Fruit fly (Drosophila melanogaster) whole organism, embryonic: ENCODE results near the gene SLC5A11.

Experiments used
- Antp ChIP-seq: fragments of 200-800 bp; sonication (Bioruptor generic); optimal IDR thresholded peaks from 3 replicates; lab custom pipeline; 2016; ENCODE audit warnings: missing biosample characterization, missing genetic modification characterization
- Atf6 ChIP-seq: fragments of 200-800 bp; sonication (Bioruptor generic); IDR thresholded peaks from 2 replicates; pipeline ENCODE4 v1.3.6; 2022; ENCODE audit warnings: missing biosample characterization, missing genetic modification characterization
- B-H2 ChIP-seq: fragments of 200-800 bp; sonication (Bioruptor generic); optimal IDR thresholded peaks from 2 replicates; lab custom pipeline; 2018; ENCODE audit warnings: missing biosample characterization, mild to moderate bottlenecking, missing genetic modification characterization
- Bteb2 ChIP-seq: fragments of 200-800 bp; sonication (Bioruptor generic); optimal IDR thresholded peaks from 2 replicates; lab custom pipeline; 2016; ENCODE audit warnings: missing biosample characterization, missing genetic modification characterization
- CG10366 ChIP-seq: fragments of 200-800 bp; sonication (Bioruptor generic); IDR thresholded peaks from 2 replicates; pipeline ENCODE4 v1.3.6; 2022; ENCODE audit warnings: missing biosample characterization, missing genetic modification characterization
- CG10565 ChIP-seq: fragments of 200-800 bp; sonication (Bioruptor generic); optimal IDR thresholded peaks from 3 replicates; lab custom pipeline; 2016; ENCODE audit warnings: missing biosample characterization, mild to moderate bottlenecking, missing genetic modification characterization
- CG11560 ChIP-seq: fragments of 200-800 bp; sonication (Bioruptor generic); IDR thresholded peaks from 3 replicates; pipeline ENCODE4 v1.3.6; 2022; ENCODE audit warnings: missing biosample characterization, missing genetic modification characterization
- CG11696 ChIP-seq: fragments of 200-800 bp; sonication (Bioruptor generic); IDR thresholded peaks from 2 replicates; pipeline ENCODE4 v1.3.6; 2022; ENCODE audit warnings: missing biosample characterization, missing genetic modification characterization
- CG12219 ChIP-seq: fragments of 200-800 bp; sonication (Bioruptor generic); optimal IDR thresholded peaks from 3 replicates; lab custom pipeline; 2018; ENCODE audit warnings: missing biosample characterization, mild to moderate bottlenecking, missing genetic modification characterization
- CG1602 ChIP-seq: fragments of 200-800 bp; sonication (Bioruptor generic); optimal IDR thresholded peaks from 3 replicates; lab custom pipeline; 2016; ENCODE audit warnings: missing biosample characterization, missing genetic modification characterization
- CG17385 ChIP-seq: fragments of 200-800 bp; sonication (Bioruptor generic); optimal IDR thresholded peaks from 3 replicates; lab custom pipeline; 2018; ENCODE audit warnings: missing biosample characterization, mild to moderate bottlenecking, missing genetic modification characterization
- CG17802 ChIP-seq: fragments of 200-800 bp; sonication (Bioruptor generic); optimal IDR thresholded peaks from 2 replicates; lab custom pipeline; 2018; ENCODE audit warnings: missing biosample characterization, mild to moderate bottlenecking, missing genetic modification characterization, moderate library complexity
- CG18011 ChIP-seq: fragments of 200-800 bp; sonication (Bioruptor generic); optimal IDR thresholded peaks from 2 replicates; lab custom pipeline; 2017; ENCODE audit warnings: missing biosample characterization, missing genetic modification characterization, mild to moderate bottlenecking, moderate library complexity, missing genotype
- CG18599 ChIP-seq: fragments of 200-800 bp; sonication (Bioruptor generic); optimal IDR thresholded peaks from 3 replicates; lab custom pipeline; 2017; ENCODE audit warnings: missing biosample characterization, missing genetic modification characterization, mild to moderate bottlenecking, moderate library complexity, missing genetic modification reagents
- CG30020 ChIP-seq: fragments of 200-800 bp; optimal IDR thresholded peaks from 2 replicates; lab custom pipeline; 2019; ENCODE audit warnings: missing biosample characterization, mild to moderate bottlenecking, missing genetic modification characterization, moderate library complexity
- CG31365 ChIP-seq: fragments of 200-800 bp; sonication (Bioruptor generic); optimal IDR thresholded peaks from 2 replicates; lab custom pipeline; 2018; ENCODE audit warnings: missing biosample characterization, mild to moderate bottlenecking, missing genetic modification characterization
- CG31388 ChIP-seq: fragments of 200-800 bp; sonication (Bioruptor generic); optimal IDR thresholded peaks from 2 replicates; lab custom pipeline; 2016; ENCODE audit warnings: missing biosample characterization, missing genetic modification characterization
- CG3281 ChIP-seq: fragments of 200-800 bp; sonication (Bioruptor generic); optimal IDR thresholded peaks from 3 replicates; lab custom pipeline; 2017; ENCODE audit warnings: missing biosample characterization, mild to moderate bottlenecking, missing genetic modification characterization
- CG34376 ChIP-seq: fragments of 200-800 bp; sonication (Bioruptor generic); optimal IDR thresholded peaks from 2 replicates; lab custom pipeline; 2018; ENCODE audit warnings: missing biosample characterization, mild to moderate bottlenecking, missing genetic modification characterization
- CG4424 ChIP-seq: fragments of 200-800 bp; sonication (Bioruptor generic); optimal IDR thresholded peaks from 3 replicates; lab custom pipeline; 2016; ENCODE audit warnings: missing biosample characterization, missing genetic modification characterization
- CG5245 ChIP-seq: fragments of 200-800 bp; sonication (Bioruptor generic); optimal IDR thresholded peaks from 3 replicates; lab custom pipeline; 2016; ENCODE audit warnings: missing biosample characterization, missing genetic modification characterization
- CG6272 ChIP-seq: fragments of 200-800 bp; sonication (Bioruptor generic); IDR thresholded peaks from 2 replicates; pipeline ENCODE4 v1.3.6; 2022; ENCODE audit warnings: missing biosample characterization, missing genetic modification characterization
- CG6813 ChIP-seq: fragments of 200-800 bp; sonication (Bioruptor generic); optimal IDR thresholded peaks from 2 replicates; lab custom pipeline; 2017; ENCODE audit warnings: missing biosample characterization, missing genetic modification characterization, mild to moderate bottlenecking, moderate library complexity, missing genetic modification reagents
- CG6854 ChIP-seq: fragments of 200-800 bp; sonication (Bioruptor generic); optimal IDR thresholded peaks from 3 replicates; lab custom pipeline; 2017; ENCODE audit warnings: missing biosample characterization, mild to moderate bottlenecking, missing genetic modification characterization
- CG7928 ChIP-seq: fragments of 200-800 bp; sonication (Bioruptor generic); optimal IDR thresholded peaks from 2 replicates; lab custom pipeline; 2017; ENCODE audit warnings: missing biosample characterization, mild to moderate bottlenecking, missing genetic modification characterization
- CG9437 ChIP-seq: fragments of 200-800 bp; sonication (Bioruptor generic); optimal IDR thresholded peaks from 2 replicates; lab custom pipeline; 2018; ENCODE audit warnings: missing biosample characterization, mild to moderate bottlenecking, missing genetic modification characterization
- CG9797 ChIP-seq: fragments of 200-800 bp; sonication (Bioruptor generic); optimal IDR thresholded peaks from 3 replicates; lab custom pipeline; 2018; ENCODE audit warnings: missing biosample characterization, mild to moderate bottlenecking, missing genetic modification characterization
- Camta ChIP-seq: fragments of 200-800 bp; sonication (Bioruptor generic); optimal IDR thresholded peaks from 2 replicates; lab custom pipeline; 2016; ENCODE audit warnings: missing biosample characterization, missing genetic modification characterization
- Doc2 ChIP-seq: fragments of 200-800 bp; sonication (Bioruptor generic); IDR thresholded peaks from 2 replicates; pipeline ENCODE4 v1.3.6; 2022; ENCODE audit warnings: missing biosample characterization, missing genetic modification characterization
- Dp ChIP-seq: fragments of 200-800 bp; sonication (Bioruptor generic); optimal IDR thresholded peaks from 2 replicates; lab custom pipeline; 2018; ENCODE audit warnings: missing biosample characterization, mild to moderate bottlenecking, missing genetic modification characterization, moderate library complexity
- Fer1 ChIP-seq: fragments of 200-800 bp; sonication (Bioruptor generic); optimal IDR thresholded peaks from 2 replicates; lab custom pipeline; 2017; ENCODE audit warnings: missing biosample characterization, mild to moderate bottlenecking, missing genetic modification characterization
- HmgZ ChIP-seq: fragments of 200-800 bp; sonication (Bioruptor generic); optimal IDR thresholded peaks from 2 replicates; lab custom pipeline; 2018; ENCODE audit warnings: missing biosample characterization, mild to moderate bottlenecking, missing genetic modification characterization
- Lhr ChIP-seq: fragments of 200-800 bp; sonication (Bioruptor generic); optimal IDR thresholded peaks from 3 replicates; lab custom pipeline; 2017; ENCODE audit warnings: mild to moderate bottlenecking, missing biosample characterization, missing genetic modification reagents, missing genetic modification characterization
- Meics ChIP-seq: fragments of 200-800 bp; sonication (Bioruptor generic); optimal IDR thresholded peaks from 2 replicates; lab custom pipeline; 2017; ENCODE audit warnings: missing biosample characterization, mild to moderate bottlenecking, missing genetic modification characterization
- Mrtf ChIP-seq: fragments of 200-800 bp; sonication (Bioruptor generic); IDR thresholded peaks from 3 replicates; pipeline ENCODE4 v1.3.6; 2022; ENCODE audit warnings: missing biosample characterization, missing genetic modification characterization
- Nf-YA ChIP-seq: fragments of 200-800 bp; sonication (Bioruptor generic); IDR thresholded peaks from 2 replicates; pipeline ENCODE4 v1.3.6; 2022; ENCODE audit warnings: missing biosample characterization, missing genetic modification characterization
- Oaz ChIP-seq: fragments of 200-800 bp; sonication (Bioruptor generic); IDR thresholded peaks from 2 replicates; pipeline ENCODE4 v1.3.6; 2022; ENCODE audit warnings: missing biosample characterization, missing genetic modification characterization
- Ravus ChIP-seq: fragments of 200-800 bp; sonication (Bioruptor generic); IDR thresholded peaks from 2 replicates; pipeline ENCODE4 v1.3.6; 2022; ENCODE audit warnings: missing biosample characterization, missing genetic modification characterization
- Side ChIP-seq: fragments of 200-800 bp; sonication (Bioruptor generic); optimal IDR thresholded peaks from 2 replicates; lab custom pipeline; 2016; ENCODE audit warnings: missing biosample characterization, missing genetic modification characterization
- Ssrp ChIP-seq: fragments of 200-800 bp; sonication (Bioruptor generic); optimal IDR thresholded peaks from 2 replicates; lab custom pipeline; 2018; ENCODE audit warnings: missing biosample characterization, mild to moderate bottlenecking, missing genetic modification characterization, moderate library complexity
- Trl ChIP-seq, 3 experiments: fragments of >200 bp in 2 of 3; fragments of 200-800 bp in 1 of 3; sonication (Bioruptor generic) in 1 of 3; optimal IDR thresholded peaks; 2 replicates in 1 of 3; 3 replicates in 2 of 3; lab custom pipeline; 2016 to 2017; ENCODE audit warnings: missing biosample characterization in 1 of 3, missing genetic modification characterization in 1 of 3
- YL-1 ChIP-seq: fragments of 200-800 bp; sonication (Bioruptor generic); optimal IDR thresholded peaks from 3 replicates; lab custom pipeline; 2017; ENCODE audit warnings: missing biosample characterization, mild to moderate bottlenecking, missing genetic modification characterization
- fu2 ChIP-seq: fragments of 200-800 bp; sonication (Bioruptor generic); optimal IDR thresholded peaks from 2 replicates; lab custom pipeline; 2016; ENCODE audit warnings: missing biosample characterization, missing genetic modification characterization
- lmd ChIP-seq: fragments of 200-800 bp; sonication (Bioruptor generic); IDR thresholded peaks from 2 replicates; pipeline ENCODE4 v1.3.6; 2022; ENCODE audit warnings: missing biosample characterization, missing genetic modification characterization
- nerfin-1 ChIP-seq: fragments of 200-800 bp; sonication (Bioruptor generic); optimal IDR thresholded peaks from 3 replicates; lab custom pipeline; 2019; ENCODE audit warnings: missing biosample characterization, mild to moderate bottlenecking, missing genetic modification characterization, moderate library complexity
- p53 ChIP-seq: fragments of 200-800 bp; sonication (Bioruptor generic); optimal IDR thresholded peaks from 2 replicates; lab custom pipeline; 2016; ENCODE audit warnings: missing biosample characterization, missing genetic modification characterization
- sens-2 ChIP-seq: fragments of 200-800 bp; sonication (Bioruptor generic); IDR thresholded peaks from 2 replicates; pipeline ENCODE4 v1.3.6; 2022; ENCODE audit warnings: missing biosample characterization, missing genetic modification characterization
- sisA ChIP-seq: fragments of 200-800 bp; sonication (Bioruptor generic); IDR thresholded peaks from 2 replicates; pipeline ENCODE4 v1.3.6; 2022; ENCODE audit warnings: missing biosample characterization, missing genetic modification characterization
- tin ChIP-seq: fragments of 200-800 bp; sonication (Bioruptor generic); optimal IDR thresholded peaks from 3 replicates; lab custom pipeline; 2016; ENCODE audit warnings: missing biosample characterization, missing genetic modification characterization
- tup ChIP-seq: fragments of 200-800 bp; sonication (Bioruptor generic); optimal IDR thresholded peaks from 2 replicates; lab custom pipeline; 2016; ENCODE audit warnings: missing biosample characterization, mild to moderate bottlenecking, missing genetic modification characterization, moderate library complexity
- vvl ChIP-seq: fragments of 200-800 bp; sonication (Bioruptor generic); IDR thresholded peaks from 2 replicates; pipeline ENCODE4 v1.3.6; 2022; ENCODE audit warnings: missing biosample characterization, missing genetic modification characterization

Gene SLC5A11

DNA sequence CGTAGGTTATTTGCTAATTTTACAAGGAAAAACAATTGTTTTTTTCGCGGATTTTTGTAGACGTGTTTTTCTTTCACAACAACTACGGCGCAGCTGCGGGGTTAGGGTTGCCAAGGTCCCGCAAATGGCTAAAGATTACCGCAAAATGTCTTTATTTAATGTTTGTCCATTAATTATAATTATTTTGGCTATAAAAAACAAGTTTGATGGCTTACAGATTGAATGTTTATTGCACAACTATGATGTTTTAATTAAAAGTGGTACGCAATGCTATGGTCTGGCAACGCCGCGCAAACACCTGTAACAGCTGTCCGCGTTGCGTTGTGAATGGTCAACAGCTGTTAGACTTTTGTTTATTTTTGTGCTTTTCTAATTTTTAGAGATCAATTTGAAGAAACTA, 48.2 kb downstream of the SLC5A11 start (continued):
- TF ChIP-seq sens-2 (GFP tag; lab: Robert Waterston, UW) (no peak), CG30020 (tag; lab: Kevin White, UChicago) (peak; percentile 39), Fer1 (peak; percentile 68), CG7928 (GFP tag; lab: Kevin White, UChicago) (peak; percentile 75), CG10366 (GFP tag; lab: Robert Waterston, UW) (peak; percentile 68), tin (GFP tag; lab: Kevin White, UChicago) (peak; percentile 76), Dp (GFP tag; lab: Kevin White, UChicago) (peak; percentile 33), p53 (GFP tag; lab: Kevin White, UChicago) (peak; percentile 43), Side (GFP tag; lab: Kevin White, UChicago) (peak; percentile 69), HmgZ (tag; lab: Kevin White, UChicago) (peak; percentile 80), CG11696 (no peak), CG9797 (GFP tag; lab: Kevin White, UChicago) (peak; percentile 23), CG1602 (GFP tag; lab: Kevin White, UChicago) (no peak), Mrtf (GFP tag; lab: Robert Waterston, UW) (no peak), CG12219 (no peak), CG3281 (peak; percentile 82), Antp (GFP tag; lab: Kevin White, UChicago) (peak; percentile 59), Ravus (GFP tag; lab: Robert Waterston, UW) (peak; percentile 3; the same call in 1 of the 2 replicates), Meics (GFP tag; lab: Kevin White, UChicago) (peak; percentile 75), Doc2 (no peak), Trl (optimal IDR thresholded peaks at IDR 0.05; lab: Kevin White, UChicago) (no peak), Trl (GFP tag; optimal IDR thresholded peaks at IDR 0.05; lab: Kevin White, UChicago) (peak; percentile 77), nerfin-1 (tag; lab: Kevin White, UChicago) (peak; percentile 69), CG18599 (peak; percentile 85), CG6854 (GFP tag; lab: Kevin White, UChicago) (peak; percentile 53), sisA (GFP tag; lab: Robert Waterston, UW) (peak; percentile 65), CG10565 (no peak), Atf6 (GFP tag; lab: Robert Waterston, UW) (0 out of 2 replicates have a peak, but pooled peaks have one; percentile 39), Oaz (GFP tag; lab: Robert Waterston, UW) (no peak), Ssrp (tag; lab: Kevin White, UChicago) (peak; percentile 42), CG6813 (no peak), Nf-YA (no peak), YL-1 (GFP tag; lab: Kevin White, UChicago) (peak; percentile 81), CG6272 (peak; percentile 57), fu2 (GFP tag; lab: Kevin White, UChicago) (peak; percentile 56), CG5245 (GFP tag; lab: Kevin White, UChicago) (peak; percentile 45), CG18011 (GFP tag; lab: Kevin White, UChicago) (peak; percentile 63), Bteb2 (GFP tag; lab: Kevin White, UChicago) (peak; percentile 74), CG17385 (GFP tag; lab: Kevin White, UChicago) (peak; percentile 68), CG34376 (GFP tag; lab: Kevin White, UChicago) (no peak), CG11560 (tag; lab: Robert Waterston, UW) (0 out of 3 replicates have a peak, but pooled peaks have one; percentile 14), lmd (GFP tag; lab: Robert Waterston, UW) (peak; percentile 65), vvl (GFP tag; lab: Robert Waterston, UW) (peak; percentile 89), CG4424 (peak; percentile 36), tup (GFP tag; lab: Kevin White, UChicago) (peak; percentile 65), CG31388 (peak; percentile 8), CG31365 (no peak), B-H2 (GFP tag; lab: Kevin White, UChicago) (peak; percentile 80), CG9437 (GFP tag; lab: Kevin White, UChicago) (peak; percentile 45), Lhr (GFP tag; lab: Kevin White, UChicago) (peak; percentile 19), Camta (GFP tag; lab: Kevin White, UChicago) (peak; percentile 50), CG17802 (tag; lab: Kevin White, UChicago) (no peak)
